Fruit fly (Drosophila melanogaster): ENCODE measurements around the gene CG9192.

Gene CG9192

dm6 chr3L:1258547-1258946 lies 20.4 kb upstream of the CG9192 start (continued):
- TF ChIP-seq CG13424 (tag; optimal IDR thresholded peaks at IDR 0.05) (peak; percentile 27), CG18764 (GFP tag; optimal IDR thresholded peaks at IDR 0.05) (no peak), zen (tag; optimal IDR thresholded peaks at IDR 0.05) (no peak), danr (GFP tag; IDR thresholded peaks at IDR 0.05) (no peak), CG10462 (GFP tag; optimal IDR thresholded peaks at IDR 0.05) (no peak), sc (optimal IDR thresholded peaks at IDR 0.05) (no peak), sc (GFP tag; optimal IDR thresholded peaks at IDR 0.05) (no peak), Lhr (GFP tag; optimal IDR thresholded peaks at IDR 0.05) (no peak), CG15514 (GFP tag; optimal IDR thresholded peaks at IDR 0.05) (no peak), esg (GFP tag; conservative IDR thresholded peaks at IDR 0.05) (peak; percentile 29), Hand (GFP tag; optimal IDR thresholded peaks at IDR 0.05) (no peak), grau (tag; optimal IDR thresholded peaks at IDR 0.05) (peak; percentile 58), btn (GFP tag; optimal IDR thresholded peaks at IDR 0.05) (no peak), Dfd (GFP tag; optimal IDR thresholded peaks at IDR 0.05) (no peak), cato (GFP tag; optimal IDR thresholded peaks at IDR 0.05; ENCODE audit: borderline replicate concordance) (no peak), CG15269 (tag; optimal IDR thresholded peaks at IDR 0.05) (peak; percentile 69), scrt (GFP tag; optimal IDR thresholded peaks at IDR 0.05) (no peak), nau (GFP tag; optimal IDR thresholded peaks at IDR 0.05) (no peak), CG8765 (GFP tag; IDR thresholded peaks at IDR 0.05) (no peak), Nf-YB (GFP tag; optimal IDR thresholded peaks at IDR 0.05) (no peak), yki (optimal IDR thresholded peaks at IDR 0.05) (no peak), CG6765 (GFP tag; optimal IDR thresholded peaks at IDR 0.05) (no peak), NFAT (GFP tag; IDR thresholded peaks at IDR 0.05) (no peak), Hr51 (GFP tag; optimal IDR thresholded peaks at IDR 0.05) (no peak), sqz (GFP tag; optimal IDR thresholded peaks at IDR 0.05) (no peak), CG12942 (GFP tag; optimal IDR thresholded peaks at IDR 0.05) (no peak), CG17186 (GFP tag; optimal IDR thresholded peaks at IDR 0.05) (no peak), Camta (GFP tag; optimal IDR thresholded peaks at IDR 0.05) (no peak), CG13296 (GFP tag; optimal IDR thresholded peaks at IDR 0.05) (peak; percentile 37), ttk (GFP tag; IDR thresholded peaks at IDR 0.05) (no peak), mirr (GFP tag; optimal IDR thresholded peaks at IDR 0.05) (no peak), Ada2b (GFP tag; IDR thresholded peaks at IDR 0.05) (no peak), schlank (tag; optimal IDR thresholded peaks at IDR 0.05) (no peak), CG17568 (GFP tag; optimal IDR thresholded peaks at IDR 0.05) (no peak), CG6854 (GFP tag; optimal IDR thresholded peaks at IDR 0.05) (no peak), CG31441 (GFP tag; IDR thresholded peaks at IDR 0.05) (no peak), CoRest (tag; optimal IDR thresholded peaks at IDR 0.05) (peak; percentile 40), caup (GFP tag; optimal IDR thresholded peaks at IDR 0.05; ENCODE audit: severe bottlenecking) (no peak), CG30403 (GFP tag; optimal IDR thresholded peaks at IDR 0.05) (peak; percentile 18), Asciz (GFP tag; optimal IDR thresholded peaks at IDR 0.05) (no peak), CG8924 (tag; optimal IDR thresholded peaks at IDR 0.05) (peak; percentile 27), CG33213 (GFP tag; optimal IDR thresholded peaks at IDR 0.05) (no peak), crc (GFP tag; optimal IDR thresholded peaks at IDR 0.05) (no peak), CG18599 (GFP tag; optimal IDR thresholded peaks at IDR 0.05) (no peak), Rfx (GFP tag; IDR thresholded peaks at IDR 0.05) (peak; percentile 51), Hr78 (GFP tag; optimal IDR thresholded peaks at IDR 0.05) (no peak), Bdp1 (GFP tag; optimal IDR thresholded peaks at IDR 0.05) (no peak), peb (GFP tag; IDR thresholded peaks at IDR 0.05) (no peak), ems (GFP tag; optimal IDR thresholded peaks at IDR 0.05) (no peak), E2f1 (GFP tag; IDR thresholded peaks at IDR 0.05) (peak; percentile 35), Awh (GFP tag; IDR thresholded peaks at IDR 0.05) (no peak), p53 (GFP tag; optimal IDR thresholded peaks at IDR 0.05) (no peak)

Data from whole organism, embryonic.